Fruit fly (Drosophila melanogaster) whole organism, prepupa: ENCODE data around the gene GC1.

Experiments used
- Blimp-1 ChIP-seq: fragments of 200-800 bp; sonication (Bioruptor generic); optimal IDR thresholded peaks from 3 replicates; lab custom pipeline; 2017; ENCODE audit warnings: missing biosample characterization, missing genetic modification characterization, mild to moderate bottlenecking, moderate library complexity, missing genetic modification reagents
- CG10631 ChIP-seq: fragments of 200-800 bp; sonication (Bioruptor generic); optimal IDR thresholded peaks from 2 replicates; lab custom pipeline; 2016; ENCODE audit warnings: missing biosample characterization, missing genetic modification characterization
- CG11294 ChIP-seq: fragments of 200-800 bp; sonication (Bioruptor generic); IDR thresholded peaks from 2 replicates; pipeline ENCODE4 v1.3.6; 2022; ENCODE audit warnings: missing biosample characterization, missing genetic modification characterization
- CG11762 ChIP-seq: fragments of 200-800 bp; sonication (Bioruptor generic); optimal IDR thresholded peaks from 3 replicates; lab custom pipeline; 2016; ENCODE audit warnings: missing biosample characterization, missing genetic modification characterization; ENCODE audit not compliant: insufficient read depth
- CG15336 ChIP-seq: fragments of 200-800 bp; sonication (Bioruptor generic); IDR thresholded peaks from 2 replicates; pipeline ENCODE4 v1.3.6; 2022; ENCODE audit warnings: missing biosample characterization, missing genetic modification characterization
- CG1621 ChIP-seq: fragments of 200-800 bp; sonication (Bioruptor generic); optimal IDR thresholded peaks from 3 replicates; lab custom pipeline; 2018; ENCODE audit warnings: missing biosample characterization, mild to moderate bottlenecking, missing genetic modification characterization
- CG16779 ChIP-seq: fragments of 200-800 bp; sonication (Bioruptor generic); optimal IDR thresholded peaks from 3 replicates; lab custom pipeline; 2017; ENCODE audit warnings: missing biosample characterization, mild to moderate bottlenecking, missing genetic modification characterization
- CG3032 ChIP-seq: fragments of 200-800 bp; optimal IDR thresholded peaks from 2 replicates; lab custom pipeline; 2019; ENCODE audit warnings: missing biosample characterization, mild to moderate bottlenecking, missing genetic modification characterization, moderate library complexity
- CG31627 ChIP-seq: fragments of 200-800 bp; sonication (Bioruptor generic); optimal IDR thresholded peaks from 3 replicates; lab custom pipeline; 2016; ENCODE audit warnings: missing biosample characterization, missing genetic modification characterization
- CG32006 ChIP-seq: fragments of 200-800 bp; sonication (Bioruptor generic); optimal IDR thresholded peaks from 3 replicates; lab custom pipeline; 2017; ENCODE audit warnings: missing biosample characterization, mild to moderate bottlenecking, missing genetic modification characterization
- CG34406 ChIP-seq: fragments of 200-800 bp; sonication (Bioruptor generic); optimal IDR thresholded peaks from 3 replicates; lab custom pipeline; 2016; ENCODE audit warnings: missing biosample characterization, missing genetic modification characterization
- CG3919 ChIP-seq: fragments of 200-800 bp; sonication (Bioruptor generic); optimal IDR thresholded peaks from 3 replicates; lab custom pipeline; 2016; ENCODE audit warnings: missing biosample characterization, missing genetic modification characterization
- CG4318 ChIP-seq: fragments of 200-800 bp; sonication (Bioruptor generic); optimal IDR thresholded peaks from 3 replicates; lab custom pipeline; 2017; ENCODE audit warnings: missing biosample characterization, mild to moderate bottlenecking, missing genetic modification characterization
- CG6792 ChIP-seq: fragments of 200-800 bp; sonication (Bioruptor generic); optimal IDR thresholded peaks from 3 replicates; lab custom pipeline; 2016; ENCODE audit warnings: missing biosample characterization, missing genetic modification characterization
- CG6808 ChIP-seq: fragments of 200-800 bp; sonication (Bioruptor generic); optimal IDR thresholded peaks from 3 replicates; lab custom pipeline; 2017; ENCODE audit warnings: missing biosample characterization, missing genetic modification characterization, mild to moderate bottlenecking, moderate library complexity, missing genetic modification reagents
- CG6854 ChIP-seq: fragments of 200-800 bp; sonication (Bioruptor generic); optimal IDR thresholded peaks from 2 replicates; lab custom pipeline; 2017; ENCODE audit warnings: missing biosample characterization, mild to moderate bottlenecking, missing genetic modification characterization
- CG7368 ChIP-seq: fragments of 200-800 bp; sonication (Bioruptor generic); optimal IDR thresholded peaks from 3 replicates; lab custom pipeline; 2016; ENCODE audit warnings: missing biosample characterization, missing genetic modification characterization
- CG9139 ChIP-seq: fragments of 200-800 bp; sonication (Bioruptor generic); optimal IDR thresholded peaks from 3 replicates; lab custom pipeline; 2017; ENCODE audit warnings: missing biosample characterization, mild to moderate bottlenecking, missing genetic modification characterization
- Eip75B ChIP-seq: fragments of 200-800 bp; sonication (Bioruptor generic); optimal IDR thresholded peaks from 3 replicates; lab custom pipeline; 2016; ENCODE audit warnings: missing biosample characterization, missing genetic modification characterization
- Eip78C ChIP-seq: fragments of 200-800 bp; sonication (Bioruptor generic); peaks from one replicate; lab custom pipeline; 2016; ENCODE audit warnings: missing biosample characterization, missing genetic modification characterization
- Eip93F ChIP-seq: fragments of 200-800 bp; sonication (Bioruptor generic); optimal IDR thresholded peaks from 2 replicates; lab custom pipeline; 2016; ENCODE audit warnings: missing biosample characterization, mild to moderate bottlenecking, missing genetic modification characterization
- Ets21C ChIP-seq: fragments of 200-800 bp; sonication (Bioruptor generic); optimal IDR thresholded peaks from 3 replicates; lab custom pipeline; 2016; ENCODE audit warnings: missing biosample characterization, missing genetic modification characterization
- Ets96B ChIP-seq: fragments of 200-800 bp; optimal IDR thresholded peaks from 2 replicates; lab custom pipeline; 2019; ENCODE audit warnings: missing biosample characterization, mild to moderate bottlenecking, missing genetic modification characterization, moderate library complexity
- Gug ChIP-seq: fragments of 200-800 bp; sonication (Bioruptor generic); IDR thresholded peaks from 2 replicates; pipeline ENCODE4 v1.3.6; 2022; ENCODE audit warnings: missing biosample characterization, missing genetic modification characterization
- Hr39 ChIP-seq: fragments of 200-800 bp; sonication (Bioruptor generic); optimal IDR thresholded peaks from 2 replicates; lab custom pipeline; 2016; ENCODE audit warnings: missing biosample characterization, missing genetic modification characterization
- Hr4 ChIP-seq: fragments of 200-800 bp; sonication (Bioruptor generic); optimal IDR thresholded peaks from 3 replicates; lab custom pipeline; 2016; ENCODE audit warnings: missing biosample characterization, missing genetic modification characterization
- Met ChIP-seq: fragments of 200-800 bp; sonication (Bioruptor generic); optimal IDR thresholded peaks from 3 replicates; lab custom pipeline; 2016; ENCODE audit warnings: missing biosample characterization, missing genetic modification characterization
- OdsH ChIP-seq: fragments of 200-800 bp; sonication (Bioruptor generic); optimal IDR thresholded peaks from 3 replicates; lab custom pipeline; 2016; ENCODE audit warnings: missing biosample characterization, missing genetic modification characterization
- Smox ChIP-seq: fragments of 200-800 bp; sonication (Bioruptor generic); optimal IDR thresholded peaks from 3 replicates; lab custom pipeline; 2016; ENCODE audit warnings: missing biosample characterization, missing genetic modification characterization
- Sox102F ChIP-seq: fragments of 200-800 bp; sonication (Bioruptor generic); optimal IDR thresholded peaks from 2 replicates; lab custom pipeline; 2016; ENCODE audit warnings: missing biosample characterization, mild to moderate bottlenecking, missing genetic modification characterization
- Sox15 ChIP-seq: fragments of 200-800 bp; sonication (Bioruptor generic); optimal IDR thresholded peaks from 3 replicates; lab custom pipeline; 2016; ENCODE audit warnings: missing biosample characterization, missing genetic modification characterization
- achi ChIP-seq: fragments of 200-800 bp; sonication (Bioruptor generic); optimal IDR thresholded peaks from 3 replicates; lab custom pipeline; 2016; ENCODE audit warnings: missing biosample characterization, missing genetic modification characterization
- cyc ChIP-seq: fragments of 200-800 bp; sonication (Bioruptor generic); optimal IDR thresholded peaks from 3 replicates; lab custom pipeline; 2016; ENCODE audit warnings: missing biosample characterization, missing genetic modification characterization
- dsx ChIP-seq: fragments of 200-800 bp; optimal IDR thresholded peaks from 3 replicates; lab custom pipeline; 2019; ENCODE audit warnings: missing biosample characterization, mild to moderate bottlenecking, missing genetic modification characterization, moderate library complexity; ENCODE audit not compliant: poor library complexity, severe bottlenecking
- eg ChIP-seq: fragments of 200-800 bp; sonication (Bioruptor generic); IDR thresholded peaks from 3 replicates; pipeline ENCODE4 v1.3.6; 2022; ENCODE audit warnings: missing biosample characterization, missing genetic modification characterization
- fd59A ChIP-seq: fragments of 200-800 bp; sonication (Bioruptor generic); optimal IDR thresholded peaks from 2 replicates; lab custom pipeline; 2017; ENCODE audit warnings: missing biosample characterization, mild to moderate bottlenecking, missing genetic modification characterization, missing genetic modification reagents
- fd85E ChIP-seq: fragments of 200-800 bp; sonication (Bioruptor generic); optimal IDR thresholded peaks from 3 replicates; lab custom pipeline; 2016; ENCODE audit warnings: missing biosample characterization, missing genetic modification characterization
- net ChIP-seq: fragments of 200-800 bp; sonication (Bioruptor generic); optimal IDR thresholded peaks from 3 replicates; lab custom pipeline; 2016; ENCODE audit warnings: missing biosample characterization, missing genetic modification characterization
- salr ChIP-seq, 2 experiments: fragments of 200-800 bp; sonication (Bioruptor generic); optimal IDR thresholded peaks; 3 replicates each; lab custom pipeline; 2016 to 2018; ENCODE audit warnings: missing biosample characterization in 2 of 2, missing genetic modification characterization in 2 of 2, mild to moderate bottlenecking in 1 of 2
- spab ChIP-seq: fragments of 200-800 bp; sonication (Bioruptor generic); optimal IDR thresholded peaks from 2 replicates; lab custom pipeline; 2017; ENCODE audit warnings: missing biosample characterization, mild to moderate bottlenecking, missing genetic modification characterization, missing genetic modification reagents
- ss ChIP-seq, 2 experiments: fragments of 200-800 bp; sonication (Bioruptor generic); optimal IDR thresholded peaks; 2 replicates in 1 of 2; 3 replicates in 1 of 2; lab custom pipeline; 2017 to 2018; ENCODE audit warnings: mild to moderate bottlenecking in 2 of 2, missing biosample characterization in 2 of 2, missing genetic modification characterization in 2 of 2, moderate library complexity in 1 of 2
- svp ChIP-seq: fragments of 200-800 bp; sonication (Bioruptor generic); peaks from one replicate; lab custom pipeline; 2016; ENCODE audit warnings: missing biosample characterization, missing genetic modification characterization
- topi ChIP-seq: fragments of 200-800 bp; sonication (Bioruptor generic); optimal IDR thresholded peaks from 3 replicates; lab custom pipeline; 2016; ENCODE audit warnings: missing biosample characterization, missing genetic modification characterization
- vri ChIP-seq: fragments of 200-800 bp; sonication (Bioruptor generic); optimal IDR thresholded peaks from 3 replicates; lab custom pipeline; 2016; ENCODE audit warnings: missing biosample characterization, mild to moderate bottlenecking, missing genetic modification characterization

Gene GC1

dm6 chr3R:11920605-11921004, 46.9 kb upstream of the GC1 start (continued):
- TF ChIP-seq fd59A, result peak; percentile 84
- peak; percentile 52 for TF ChIP-seq CG34406 (GFP tag; lab: Kevin White, UChicago)
- TF ChIP-seq OdsH, result peak; percentile 80
- peak; percentile 40 for TF ChIP-seq Smox
- TF ChIP-seq CG31627 (GFP tag; lab: Kevin White, UChicago), result peak; percentile 42
- TF ChIP-seq CG6792, result peak; percentile 67
- peak; percentile 64 for TF ChIP-seq CG16779 (tag; lab: Kevin White, UChicago)
- peak; percentile 83 for TF ChIP-seq ss (GFP tag; optimal IDR thresholded peaks at IDR 0.05; lab: Kevin White, UChicago)
- no peak for TF ChIP-seq fd85E
- TF ChIP-seq Eip93F (GFP tag; lab: Kevin White, UChicago), result no peak
- peak; percentile 88 for TF ChIP-seq CG10631 (GFP tag; lab: Kevin White, UChicago)
- TF ChIP-seq Ets96B (tag; lab: Kevin White, UChicago), result peak; percentile 86

dm6 chr3R:11930962-11931361, 36.5 kb upstream of the GC1 start, which contains the start of gene CG14731:
TSS of gene CG14731 (plus strand) at chr3R:11931262.
- no peak for TF ChIP-seq OdsH
- no peak for TF ChIP-seq vri (GFP tag; lab: Kevin White, UChicago)
- no peak for TF ChIP-seq svp (GFP tag; lab: Kevin White, UChicago)
- TF ChIP-seq CG4318 (GFP tag; lab: Kevin White, UChicago), result no peak
- no peak for TF ChIP-seq net (GFP tag; lab: Kevin White, UChicago)
- no peak for TF ChIP-seq topi
- TF ChIP-seq spab (GFP tag; lab: Kevin White, UChicago), result no peak
- TF ChIP-seq Eip75B (GFP tag; lab: Kevin White, UChicago), result no peak
- no peak for TF ChIP-seq dsx (GFP tag; lab: Kevin White, UChicago)
- no peak for TF ChIP-seq CG1621 (tag; lab: Kevin White, UChicago)
- TF ChIP-seq Ets96B (tag; lab: Kevin White, UChicago), result no peak
- TF ChIP-seq Eip78C (GFP tag; lab: Kevin White, UChicago), result no peak
- no peak for TF ChIP-seq Ets21C (GFP tag; lab: Kevin White, UChicago)
- TF ChIP-seq Sox102F (GFP tag; lab: Kevin White, UChicago), result no peak
- TF ChIP-seq eg (GFP tag; lab: Robert Waterston, UW), result no peak
- no peak for TF ChIP-seq CG6854 (GFP tag; lab: Kevin White, UChicago)
- no peak for TF ChIP-seq CG32006
- no peak for TF ChIP-seq cyc (GFP tag; lab: Kevin White, UChicago)
- TF ChIP-seq Hr39, result no peak
- TF ChIP-seq Hr4 (GFP tag; lab: Kevin White, UChicago), result no peak

dm6 chr3R:11933903-11934302, 33.6 kb upstream of the GC1 start:
- TF ChIP-seq Met, result no peak
- peak; percentile 12 for TF ChIP-seq net (GFP tag; lab: Kevin White, UChicago)

- no peak for TF ChIP-seq Sox15
- TF ChIP-seq Ets21C (GFP tag; lab: Kevin White, UChicago), result no peak
- peak; percentile 35; the same call in 1 of the 2 replicates for TF ChIP-seq CG11294 (GFP tag; lab: Robert Waterston, UW)
- peak; percentile 24 for TF ChIP-seq Ets96B (tag; lab: Kevin White, UChicago)
- TF ChIP-seq CG7368 (GFP tag; lab: Kevin White, UChicago), result peak; percentile 40
- peak; percentile 70 for TF ChIP-seq CG3919 (GFP tag; lab: Kevin White, UChicago)
- peak; percentile 37 for TF ChIP-seq CG11762 (GFP tag; lab: Kevin White, UChicago)
- peak; percentile 55; the same call in 1 of the 2 replicates for TF ChIP-seq Gug (GFP tag; lab: Robert Waterston, UW)
- TF ChIP-seq salr (GFP tag; optimal IDR thresholded peaks at IDR 0.05; lab: Kevin White, UChicago), result peak in 1 of 2 experiments; percentile 34
- peak; percentile 79 for TF ChIP-seq eg (GFP tag; lab: Robert Waterston, UW)
- TF ChIP-seq CG3032 (tag; lab: Kevin White, UChicago), result peak; percentile 34
- TF ChIP-seq achi, result peak; percentile 51
- TF ChIP-seq Hr4 (GFP tag; lab: Kevin White, UChicago), result peak; percentile 50
- TF ChIP-seq CG16779 (tag; lab: Kevin White, UChicago), result no peak
- no peak for TF ChIP-seq CG9139
- peak; percentile 65 for TF ChIP-seq CG6854 (GFP tag; lab: Kevin White, UChicago)
- TF ChIP-seq Blimp-1 (GFP tag; lab: Kevin White, UChicago), result no peak
- peak; percentile 43 for TF ChIP-seq Hr39
- no peak for TF ChIP-seq CG6808
- TF ChIP-seq vri (GFP tag; lab: Kevin White, UChicago), result peak; percentile 21
- TF ChIP-seq CG10631 (GFP tag; lab: Kevin White, UChicago), result peak; percentile 46
- peak; percentile 57 for TF ChIP-seq CG15336 (GFP tag; lab: Robert Waterston, UW)
- no peak for TF ChIP-seq Eip93F (GFP tag; lab: Kevin White, UChicago)
Measured at dm6 chr3R:11937427-11938114, 29.9 kb upstream of the GC1 start.
